Worm (Caenorhabditis elegans): ENCODE results near the gene nmr-1.

- TF ChIP-seq dpff-1 (tag; optimal IDR thresholded peaks at IDR 0.05) (no peak), ama-1 (optimal IDR thresholded peaks at IDR 0.05) (no peak), ama-1 (GFP tag; optimal IDR thresholded peaks at IDR 0.05) (no peak), ztf-3 (GFP tag; optimal IDR thresholded peaks at IDR 0.05) (no peak), ztf-6 (GFP tag; IDR thresholded peaks at IDR 0.05) (no peak), ceh-100 (GFP tag; IDR thresholded peaks at IDR 0.05) (no peak), F55B11.4 (tag; optimal IDR thresholded peaks at IDR 0.05; ENCODE audit: borderline replicate concordance, insufficient read depth) (no peak), snpc-4 (GFP tag; optimal IDR thresholded peaks at IDR 0.05) (no peak), snpc-4 (tag; optimal IDR thresholded peaks at IDR 0.05) (no peak), nhr-179 (tag; optimal IDR thresholded peaks at IDR 0.05) (no peak), tlf-1 (GFP tag; optimal IDR thresholded peaks at IDR 0.05) (no peak), mel-28 (tag; optimal IDR thresholded peaks at IDR 0.05; ENCODE audit: borderline replicate concordance) (no peak), sptf-2 (GFP tag; optimal IDR thresholded peaks at IDR 0.05) (no peak)
Measured at ce11 chrII:5418317-5418716, 28.1 kb downstream of the nmr-1 start.

Measured in whole organism, young adult.